Worm (Caenorhabditis elegans) whole organism, L2 larva: Measurements from ENCODE around the gene oct-2.

Source experiments
- C34F6.9 ChIP-seq: fragments of 150-350 bp; optimal IDR thresholded peaks from 2 replicates; lab custom pipeline; 2014; ENCODE audit warnings: missing biosample characterization, missing genetic modification characterization
- F13H6.1 ChIP-seq: sonication (generic microtip); optimal IDR thresholded peaks from 2 replicates; lab custom pipeline; 2016; ENCODE audit warnings: missing genetic modification characterization, missing compliant biosample characterization
- R02D3.7 ChIP-seq: fragments of 150-350 bp; optimal IDR thresholded peaks from 2 replicates; lab custom pipeline; 2014; ENCODE audit warnings: missing biosample characterization, missing genetic modification characterization
- Y55F3AM.14 ChIP-seq: fragments of 200-800 bp; sonication (Bioruptor generic); optimal IDR thresholded peaks from 2 replicates; lab custom pipeline; 2018; ENCODE audit warnings: mild to moderate bottlenecking, missing genetic modification characterization, missing compliant biosample characterization
- ZK546.5 ChIP-seq: sonication (generic microtip); optimal IDR thresholded peaks from 2 replicates; lab custom pipeline; 2017; ENCODE audit warnings: missing biosample characterization, missing genetic modification characterization
- ama-1 ChIP-seq: fragments of 150-350 bp; optimal IDR thresholded peaks from 2 replicates; lab custom pipeline; 2018; ENCODE audit warnings: inconsistent platforms
- blmp-1 ChIP-seq: sonication (generic microtip); optimal IDR thresholded peaks from 2 replicates; lab custom pipeline; 2017; ENCODE audit warnings: missing genetic modification characterization, mild to moderate bottlenecking, missing compliant biosample characterization, antibody characterized with exemption, moderate library complexity; ENCODE audit not compliant: insufficient read depth
- ceh-16 ChIP-seq: fragments of 150-350 bp; optimal IDR thresholded peaks from 2 replicates; lab custom pipeline; 2014; ENCODE audit warnings: missing biosample characterization, missing genetic modification characterization
- ceh-82 ChIP-seq: fragments of 150-350 bp; optimal IDR thresholded peaks from 2 replicates; lab custom pipeline; 2014; ENCODE audit warnings: missing biosample characterization, missing genetic modification characterization
- crh-2 ChIP-seq: sonication (generic microtip); optimal IDR thresholded peaks from 2 replicates; lab custom pipeline; 2017; ENCODE audit warnings: missing biosample characterization, missing genetic modification characterization
- dmd-4 ChIP-seq: sonication (generic microtip); optimal IDR thresholded peaks from 2 replicates; lab custom pipeline; 2017; ENCODE audit warnings: missing biosample characterization, missing genetic modification characterization
- egl-27 ChIP-seq: sonication (generic microtip); optimal IDR thresholded peaks from 3 replicates; lab custom pipeline; 2017; ENCODE audit warnings: missing biosample characterization, missing genetic modification reagents, missing genetic modification characterization
- fos-1 ChIP-seq: fragments of 150-350 bp; optimal IDR thresholded peaks from 2 replicates; lab custom pipeline; 2014; ENCODE audit warnings: missing biosample characterization, missing genetic modification characterization
- gmeb-1 ChIP-seq: fragments of 150-350 bp; optimal IDR thresholded peaks from 2 replicates; lab custom pipeline; 2014; ENCODE audit warnings: missing biosample characterization, missing genetic modification characterization
- lin-13 ChIP-seq: fragments of 150-350 bp; optimal IDR thresholded peaks from 2 replicates; lab custom pipeline; 2014; ENCODE audit warnings: missing biosample characterization, missing genetic modification reagents, missing genetic modification characterization
- lin-39 ChIP-seq: fragments of 150-350 bp; optimal IDR thresholded peaks from 2 replicates; lab custom pipeline; 2014; ENCODE audit warnings: missing biosample characterization, missing genetic modification reagents, missing genetic modification characterization
- lsy-2 ChIP-seq, 2 experiments: fragments of 150-350 bp in 1 of 2; sonication (generic microtip) in 1 of 2; optimal IDR thresholded peaks; 2 replicates each; lab custom pipeline; 2014 to 2017; ENCODE audit warnings: missing biosample characterization in 2 of 2, missing genetic modification characterization in 2 of 2
- mab-5 ChIP-seq: fragments of 150-350 bp; optimal IDR thresholded peaks from 2 replicates; lab custom pipeline; 2014; ENCODE audit warnings: missing biosample characterization, missing genetic modification characterization
- mbf-1 ChIP-seq: sonication (generic microtip); optimal IDR thresholded peaks from 2 replicates; lab custom pipeline; 2017; ENCODE audit warnings: missing biosample characterization, missing genetic modification characterization
- nhr-10 ChIP-seq: sonication (generic microtip); optimal IDR thresholded peaks from 2 replicates; lab custom pipeline; 2017; ENCODE audit warnings: missing biosample characterization, missing genetic modification characterization
- nhr-129 ChIP-seq: fragments of 150-350 bp; optimal IDR thresholded peaks from 2 replicates; lab custom pipeline; 2014; ENCODE audit warnings: missing biosample characterization, missing genetic modification characterization
- nhr-21 ChIP-seq: fragments of 150-350 bp; optimal IDR thresholded peaks from 2 replicates; lab custom pipeline; 2014; ENCODE audit warnings: missing biosample characterization, missing genetic modification characterization
- nhr-23 ChIP-seq: fragments of 150-350 bp; optimal IDR thresholded peaks from 2 replicates; lab custom pipeline; 2014; ENCODE audit warnings: missing biosample characterization, missing genetic modification reagents, missing genetic modification characterization
- nhr-237 ChIP-seq: fragments of 150-350 bp; optimal IDR thresholded peaks from 2 replicates; lab custom pipeline; 2014; ENCODE audit warnings: missing biosample characterization, missing genetic modification characterization
- nhr-6 ChIP-seq: fragments of 150-350 bp; optimal IDR thresholded peaks from 2 replicates; lab custom pipeline; 2014; ENCODE audit warnings: missing biosample characterization, missing genetic modification characterization
- sem-4 ChIP-seq: fragments of 150-350 bp; optimal IDR thresholded peaks from 2 replicates; lab custom pipeline; 2014; ENCODE audit warnings: missing biosample characterization, missing genetic modification reagents, missing genetic modification characterization
- sma-3 ChIP-seq: sonication (generic microtip); optimal IDR thresholded peaks from 2 replicates; lab custom pipeline; 2016; ENCODE audit warnings: missing genetic modification reagents, missing genetic modification characterization, missing compliant biosample characterization
- sma-9 ChIP-seq, 2 experiments: fragments of 150-350 bp in 1 of 2; sonication (generic microtip) in 1 of 2; optimal IDR thresholded peaks; 2 replicates each; lab custom pipeline; 2014 to 2016; ENCODE audit warnings: missing genetic modification characterization in 2 of 2, mild to moderate bottlenecking in 1 of 2, missing biosample characterization in 1 of 2, missing compliant biosample characterization in 1 of 2, missing genetic modification reagents in 1 of 2, moderate library complexity in 1 of 2
- unc-55 ChIP-seq: fragments of 150-350 bp; sonication (generic microtip); optimal IDR thresholded peaks from 3 replicates; lab custom pipeline; 2014; ENCODE audit warnings: missing biosample characterization, missing genetic modification reagents, missing genetic modification characterization
- ztf-1 ChIP-seq: fragments of 200-800 bp; sonication (Bioruptor generic); conservative IDR thresholded peaks from 2 replicates; pipeline ENCODE4 v1.3.6; 2022; ENCODE audit warnings: missing genetic modification characterization, missing compliant biosample characterization

oct-2 gene

DNA sequence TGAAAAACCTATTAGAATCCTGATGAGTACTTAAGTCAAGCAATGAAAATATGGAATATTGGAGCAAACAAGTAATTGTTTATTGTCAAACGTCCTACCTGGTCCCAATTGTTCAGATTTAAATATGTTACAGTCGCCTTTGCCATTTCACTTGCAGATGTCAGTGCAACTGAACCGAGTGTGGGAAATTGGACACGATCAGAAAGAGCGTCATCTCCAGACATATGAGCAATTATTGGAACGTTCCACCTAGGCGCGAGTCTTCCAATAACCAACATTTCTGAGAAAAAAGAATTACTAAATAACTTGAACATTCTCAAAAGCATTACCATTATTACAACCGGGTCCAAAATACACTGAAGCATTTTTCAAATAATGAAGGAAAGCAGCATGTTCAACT is 9.2 kb upstream of the oct-2 start:
- TF ChIP-seq nhr-21 (tag; lab: Kevin White, UChicago): no peak

DNA sequence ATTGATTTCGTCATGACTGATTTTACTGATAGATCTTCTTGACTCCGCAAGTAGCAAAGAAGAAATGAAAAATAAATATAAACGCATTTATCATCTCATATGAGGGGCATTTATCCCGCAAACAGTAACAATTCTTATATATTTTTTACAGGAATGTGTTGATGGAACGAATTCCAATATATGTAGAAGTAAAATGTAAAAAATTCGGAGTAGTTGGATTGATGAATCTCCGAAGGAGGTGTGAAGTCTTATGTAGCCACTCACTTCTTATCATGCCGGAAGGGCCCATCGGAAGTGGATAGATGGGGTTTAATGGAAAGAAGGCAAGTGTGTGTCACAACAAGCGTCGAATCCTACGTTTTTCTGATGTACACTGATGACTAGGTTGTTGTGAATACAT is 8.5 kb upstream of the oct-2 start, which contains the start of gene gcy-9:
Gene gcy-9, minus strand, starts transcription at position 101 of the 400 bp plus-strand sequence.
- TF ChIP-seq R02D3.7 (tag; lab: Kevin White, UChicago) (no peak), mbf-1 (tag; lab: Kevin White, UChicago) (no peak), nhr-10 (tag; lab: Kevin White, UChicago) (no peak), nhr-237 (tag; lab: Kevin White, UChicago) (no peak), egl-27 (no peak), sma-3 (GFP tag; lab: Kevin White, UChicago) (no peak), ama-1 (no peak), nhr-23 (tag; lab: Kevin White, UChicago) (no peak), sma-9 (GFP tag; optimal IDR thresholded peaks at IDR 0.05; lab: Kevin White, UChicago) (no peak), sma-9 (tag; optimal IDR thresholded peaks at IDR 0.05; lab: Kevin White, UChicago) (no peak), lsy-2 (tag; optimal IDR thresholded peaks at IDR 0.05; lab: Kevin White, UChicago) (no peak)

DNA sequence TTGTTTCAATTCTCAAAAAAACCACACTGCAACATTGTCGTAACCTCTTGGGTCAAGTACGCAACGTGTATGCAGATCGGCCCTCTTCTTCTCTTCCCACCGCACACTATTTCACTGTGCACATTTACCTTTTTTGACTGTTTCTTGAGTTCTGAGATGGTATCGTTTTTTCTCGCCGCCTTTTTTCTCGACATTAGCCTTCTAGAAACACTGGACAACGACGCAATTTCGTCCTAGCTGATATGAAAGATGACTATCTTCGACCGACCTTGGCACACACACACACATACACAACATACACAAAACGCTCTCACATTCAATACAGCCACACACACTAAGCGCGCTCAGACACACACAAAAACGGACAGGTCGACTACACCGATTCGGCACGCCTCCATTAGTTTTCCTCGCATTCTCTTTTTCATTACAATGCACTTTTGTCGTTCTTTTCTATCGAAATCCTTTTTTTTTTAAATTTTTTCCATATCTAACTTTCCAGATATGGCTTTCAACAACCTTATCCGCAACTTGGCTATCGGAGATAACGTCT is 6.8 kb upstream of the oct-2 start, which contains the start of gene aco-1:
Gene aco-1, plus strand, starts transcription at position 500 of the 550 bp plus-strand sequence.
- TF ChIP-seq nhr-129 (tag; lab: Kevin White, UChicago) (peak; percentile 75), sem-4 (tag; lab: Kevin White, UChicago) (peak; percentile 1), nhr-237 (tag; lab: Kevin White, UChicago) (no peak), F13H6.1 (tag; lab: Kevin White, UChicago) (peak; percentile 13), lin-13 (no peak), ztf-1 (GFP tag; lab: Robert Waterston, UW) (no peak), C34F6.9 (peak; percentile 47), crh-2 (tag; lab: Kevin White, UChicago) (peak; percentile 27), fos-1 (tag; lab: Kevin White, UChicago) (peak; percentile 24), blmp-1 (peak; percentile 9), dmd-4 (tag; lab: Kevin White, UChicago) (no peak), Y55F3AM.14 (GFP tag; lab: Kevin White, UChicago) (peak; percentile 11), lin-39 (tag; lab: Kevin White, UChicago) (no peak), ZK546.5 (tag; lab: Kevin White, UChicago) (no peak), unc-55 (GFP tag; lab: Kevin White, UChicago) (peak; percentile 29), nhr-6 (peak; percentile 40), gmeb-1 (tag; lab: Kevin White, UChicago) (peak; percentile 9), ceh-16 (tag; lab: Kevin White, UChicago) (peak; percentile 21), sma-9 (GFP tag; optimal IDR thresholded peaks at IDR 0.05; lab: Kevin White, UChicago) (peak; percentile 18), sma-9 (tag; optimal IDR thresholded peaks at IDR 0.05; lab: Kevin White, UChicago) (no peak)
- TF ChIP-seq, all 48 proteins: peak for 13

DNA sequence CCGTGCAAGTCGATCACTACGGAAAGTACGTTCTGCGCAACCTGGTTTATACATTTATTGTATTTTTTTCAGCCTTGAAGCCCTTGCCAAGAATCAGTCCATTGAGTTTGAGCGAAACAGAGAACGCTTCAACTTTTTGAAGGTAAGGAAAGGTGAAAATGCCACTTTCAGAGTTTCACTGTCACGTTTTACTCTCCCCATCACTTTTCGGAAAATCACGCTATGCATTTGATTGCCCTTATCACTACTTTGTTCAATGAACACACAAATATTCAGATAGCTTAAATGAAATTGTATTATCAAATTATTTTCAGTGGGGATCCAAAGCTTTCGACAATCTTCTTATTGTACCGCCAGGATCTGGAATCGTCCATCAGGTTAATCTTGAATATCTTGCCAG is 5.8 kb upstream of the oct-2 start:
- TF ChIP-seq crh-2 (tag; lab: Kevin White, UChicago) (peak; percentile 64), lsy-2 (tag; optimal IDR thresholded peaks at IDR 0.05; lab: Kevin White, UChicago) (no peak)

- TF ChIP-seq egl-27 (no peak), lin-13 (no peak), ZK546.5 (tag; lab: Kevin White, UChicago) (no peak), F13H6.1 (tag; lab: Kevin White, UChicago) (peak; percentile 8), nhr-129 (tag; lab: Kevin White, UChicago) (peak; percentile 52), ceh-82 (no peak), mab-5 (no peak), mbf-1 (tag; lab: Kevin White, UChicago) (no peak), lin-39 (tag; lab: Kevin White, UChicago) (no peak), fos-1 (tag; lab: Kevin White, UChicago) (peak; percentile 27)
Measured at ce11 chrX:11344899-11345298, 1.4 kb upstream of the oct-2 start.

ce11 chrX:11345471-11345870 is 784 bp upstream of the oct-2 start:
- TF ChIP-seq unc-55 (GFP tag; lab: Kevin White, UChicago) (no peak), sma-9 (GFP tag; optimal IDR thresholded peaks at IDR 0.05; lab: Kevin White, UChicago) (peak; percentile 9), sma-9 (tag; optimal IDR thresholded peaks at IDR 0.05; lab: Kevin White, UChicago) (no peak)
